Worm (Caenorhabditis elegans): ENCODE results near the gene C30F2.2.

C30F2.2 gene

DNA sequence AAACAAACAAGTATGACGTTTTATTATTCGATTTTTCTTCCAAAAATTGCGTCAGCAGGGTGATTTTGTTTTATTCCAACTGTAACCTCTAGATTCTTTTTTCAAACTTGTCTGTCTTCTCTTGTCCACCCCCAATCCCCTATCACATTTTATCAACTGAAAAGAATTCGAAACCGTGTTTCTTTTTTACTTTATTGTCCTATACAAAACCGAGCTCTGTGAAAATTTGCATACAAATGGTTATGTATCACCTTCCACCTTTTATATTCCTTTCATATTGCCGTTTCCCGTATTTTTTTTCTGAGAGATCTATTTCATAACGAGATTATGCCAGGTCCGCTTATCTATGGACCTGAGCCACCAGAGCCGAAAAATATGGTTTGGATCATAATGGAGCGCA is 29.8 kb downstream of the C30F2.2 start, which contains the start of gene T27A8.7:
Gene T27A8.7 (plus strand): TSS at position 301 of the 400 bp plus-strand sequence.
- no peak for TF ChIP-seq sem-2 (GFP tag; optimal IDR thresholded peaks at IDR 0.05)
- no peak for TF ChIP-seq unc-120 (tag; optimal IDR thresholded peaks at IDR 0.05; ENCODE audit: poor library complexity, severe bottlenecking)
- TF ChIP-seq ztf-11 (tag; optimal IDR thresholded peaks at IDR 0.05) = no peak
- TF ChIP-seq ceh-43 (GFP tag; optimal IDR thresholded peaks at IDR 0.05) = no peak
- TF ChIP-seq lin-32 (GFP tag; optimal IDR thresholded peaks at IDR 0.05) = no peak
- no peak for TF ChIP-seq nhr-28 (tag; optimal IDR thresholded peaks at IDR 0.05)
- TF ChIP-seq elt-1 (tag; optimal IDR thresholded peaks at IDR 0.05; ENCODE audit: borderline replicate concordance, insufficient read depth) = no peak
- no peak for TF ChIP-seq pha-4 (tag; optimal IDR thresholded peaks at IDR 0.05)
- no peak for TF ChIP-seq ces-1 (GFP tag; optimal IDR thresholded peaks at IDR 0.05)
- TF ChIP-seq flh-1 (GFP tag; optimal IDR thresholded peaks at IDR 0.05) = no peak
- TF ChIP-seq hlh-1 (tag; optimal IDR thresholded peaks at IDR 0.05) = no peak

DNA sequence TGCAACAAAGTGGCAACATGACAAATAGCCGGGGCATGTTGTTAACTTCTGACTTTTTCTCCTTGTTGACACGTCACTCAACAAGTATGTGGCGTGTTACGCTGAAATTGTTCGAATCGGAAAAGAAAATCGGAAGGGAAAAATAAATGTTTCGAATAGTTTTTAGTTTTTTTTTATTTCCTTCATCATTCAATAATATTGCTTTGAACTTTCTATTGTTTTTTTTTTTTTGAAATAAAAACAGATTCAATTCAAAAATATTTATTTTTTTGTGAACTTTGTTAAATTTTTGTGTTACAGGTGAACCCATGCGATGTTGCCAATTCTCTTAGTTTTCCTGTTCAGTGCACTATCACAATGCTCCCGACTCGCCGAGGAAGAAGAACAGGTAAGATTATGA is 35.4 kb downstream of the C30F2.2 start, which contains the start of gene cpd-2:
Gene cpd-2 (plus strand): TSS at position 301 of the 400 bp plus-strand sequence.
- no peak for TF ChIP-seq ceh-39 (tag; optimal IDR thresholded peaks at IDR 0.05)
- TF ChIP-seq nhr-2 (tag; optimal IDR thresholded peaks at IDR 0.05) = no peak
- TF ChIP-seq lin-32 (GFP tag; optimal IDR thresholded peaks at IDR 0.05) = no peak
- no peak for TF ChIP-seq mab-5 (tag; optimal IDR thresholded peaks at IDR 0.05)
- TF ChIP-seq M03D4.4 (tag; optimal IDR thresholded peaks at IDR 0.05) = no peak
- TF ChIP-seq ham-2 (GFP tag; optimal IDR thresholded peaks at IDR 0.05) = no peak
- TF ChIP-seq nhr-12 (tag; optimal IDR thresholded peaks at IDR 0.05) = no peak
- TF ChIP-seq cnd-1 (tag; optimal IDR thresholded peaks at IDR 0.05) = no peak
- no peak for TF ChIP-seq flh-1 (GFP tag; optimal IDR thresholded peaks at IDR 0.05)
- no peak for TF ChIP-seq drap-1 (GFP tag; optimal IDR thresholded peaks at IDR 0.05)
- no peak for TF ChIP-seq lsy-2 (tag; optimal IDR thresholded peaks at IDR 0.05)

DNA sequence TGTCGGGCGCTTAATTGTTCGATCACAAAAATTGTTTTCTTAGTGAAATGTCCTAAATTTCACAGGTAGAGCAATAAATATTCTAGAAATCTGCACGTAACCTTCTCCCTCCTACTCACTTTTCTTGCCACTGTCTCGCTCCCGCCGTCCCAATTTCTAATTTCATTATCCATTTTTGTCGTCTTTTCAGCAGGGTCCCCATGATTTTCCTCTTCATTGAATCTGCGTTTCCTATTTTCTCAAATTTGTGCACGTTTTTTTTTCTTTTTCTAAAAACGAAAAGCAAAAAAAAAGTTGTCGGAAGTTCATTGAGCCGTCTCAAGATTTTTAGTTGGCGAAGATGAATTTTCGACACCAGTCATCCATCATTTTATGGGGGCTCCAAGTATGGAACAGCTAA is 38.6 kb downstream of the C30F2.2 start:
- no peak for TF ChIP-seq lin-32 (GFP tag; optimal IDR thresholded peaks at IDR 0.05)
- no peak for TF ChIP-seq flh-1 (GFP tag; optimal IDR thresholded peaks at IDR 0.05)
- no peak for TF ChIP-seq ztf-11 (tag; optimal IDR thresholded peaks at IDR 0.05)
- no peak for TF ChIP-seq unc-62 (GFP tag; optimal IDR thresholded peaks at IDR 0.05)
- no peak for TF ChIP-seq drap-1 (GFP tag; optimal IDR thresholded peaks at IDR 0.05)
- no peak for TF ChIP-seq ceh-83 (GFP tag; optimal IDR thresholded peaks at IDR 0.05)
- TF ChIP-seq pha-4 (tag; optimal IDR thresholded peaks at IDR 0.05) = no peak
- TF ChIP-seq nhr-28 (tag; optimal IDR thresholded peaks at IDR 0.05) = no peak
- no peak for TF ChIP-seq elt-1 (tag; optimal IDR thresholded peaks at IDR 0.05; ENCODE audit: borderline replicate concordance, insufficient read depth)
- TF ChIP-seq nhr-12 (tag; optimal IDR thresholded peaks at IDR 0.05) = no peak
- TF ChIP-seq snpc-4 (tag; optimal IDR thresholded peaks at IDR 0.05) = no peak
- no peak for TF ChIP-seq sem-2 (GFP tag; optimal IDR thresholded peaks at IDR 0.05)
- no peak for TF ChIP-seq M03D4.4 (tag; optimal IDR thresholded peaks at IDR 0.05)
- TF ChIP-seq tbx-8 (GFP tag; optimal IDR thresholded peaks at IDR 0.05) = no peak
- TF ChIP-seq mep-1 (tag; optimal IDR thresholded peaks at IDR 0.05) = no peak
- no peak for TF ChIP-seq cnd-1 (tag; optimal IDR thresholded peaks at IDR 0.05)
- no peak for TF ChIP-seq unc-39 (tag; optimal IDR thresholded peaks at IDR 0.05)
- TF ChIP-seq mls-2 (tag; optimal IDR thresholded peaks at IDR 0.05) = no peak
- TF ChIP-seq hlh-1 (tag; optimal IDR thresholded peaks at IDR 0.05) = no peak
- no peak for TF ChIP-seq sptf-1 (tag; optimal IDR thresholded peaks at IDR 0.05)

DNA sequence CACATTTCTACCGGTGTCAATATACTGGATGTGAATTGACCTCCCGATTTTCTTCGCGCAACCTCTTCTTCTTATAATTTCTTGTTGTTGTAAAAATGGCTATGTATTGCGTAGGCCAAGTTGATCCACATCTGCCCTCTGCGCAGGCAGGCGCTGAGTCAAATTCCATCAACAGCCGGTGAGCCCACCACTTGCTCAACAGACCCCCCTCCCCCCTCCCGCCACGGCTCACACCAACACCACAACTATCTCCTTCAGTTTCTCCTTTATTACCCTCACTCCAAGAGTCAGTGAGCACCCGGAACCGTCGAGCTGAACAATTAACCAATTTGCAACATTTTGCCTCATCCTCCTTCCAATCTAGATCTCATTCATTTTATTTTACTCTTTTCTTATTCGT is 40.7 kb downstream of the C30F2.2 start:
- TF ChIP-seq ces-1 (GFP tag; optimal IDR thresholded peaks at IDR 0.05) (peak; percentile 28), hlh-1 (tag; optimal IDR thresholded peaks at IDR 0.05) (peak; percentile 72), unc-120 (tag; optimal IDR thresholded peaks at IDR 0.05; ENCODE audit: poor library complexity, severe bottlenecking) (no peak), nhr-28 (tag; optimal IDR thresholded peaks at IDR 0.05) (no peak), sem-2 (GFP tag; optimal IDR thresholded peaks at IDR 0.05) (no peak)

DNA sequence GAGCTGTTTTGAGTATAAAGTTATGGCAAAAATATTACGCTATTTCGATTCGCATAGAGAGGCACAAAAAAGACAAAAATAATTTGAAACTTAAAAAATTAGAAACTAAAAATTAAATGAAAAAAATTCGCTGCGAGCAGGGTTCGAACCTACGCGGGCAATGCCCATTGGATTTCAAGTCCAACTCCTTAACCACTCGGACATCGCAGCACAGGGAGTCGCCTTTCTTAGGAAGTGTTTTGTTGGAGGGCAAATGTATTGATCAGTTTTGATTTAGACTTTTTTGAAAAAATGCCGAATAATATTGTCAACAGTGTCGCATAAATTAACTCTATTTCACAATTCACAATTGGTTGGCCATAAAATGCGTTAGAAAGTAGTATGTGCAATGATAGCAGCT is 42.5 kb downstream of the C30F2.2 start:
- no peak for TF ChIP-seq ceh-83 (GFP tag; optimal IDR thresholded peaks at IDR 0.05)
- TF ChIP-seq unc-39 (tag; optimal IDR thresholded peaks at IDR 0.05) = no peak
- TF ChIP-seq ces-1 (GFP tag; optimal IDR thresholded peaks at IDR 0.05) = no peak
- no peak for TF ChIP-seq nhr-237 (tag; optimal IDR thresholded peaks at IDR 0.05)
- no peak for TF ChIP-seq ceh-43 (GFP tag; optimal IDR thresholded peaks at IDR 0.05)
- TF ChIP-seq elt-3 (tag; optimal IDR thresholded peaks at IDR 0.05) = no peak
- no peak for TF ChIP-seq drap-1 (GFP tag; optimal IDR thresholded peaks at IDR 0.05)

Data from whole organism, mixed stage, embryonic.